Worm (Caenorhabditis elegans) whole organism, L4 larva: ENCODE measurements around the gene npr-26.

Source experiments
- F44E2.7 ChIP-seq: fragments of 200-800 bp; sonication (Bioruptor generic); IDR thresholded peaks from 2 replicates; pipeline ENCODE4 v2.1.2; 2022; ENCODE audit warnings: missing genetic modification characterization, missing compliant biosample characterization
- T20F7.1 ChIP-seq: fragments of 200-800 bp; sonication (Bioruptor generic); optimal IDR thresholded peaks from 2 replicates; lab custom pipeline; 2018; ENCODE audit warnings: mild to moderate bottlenecking, missing genetic modification characterization, missing compliant biosample characterization
- aha-1 ChIP-seq: fragments of 150-350 bp; peaks from one replicate; lab custom pipeline; 2014; ENCODE audit warnings: missing biosample characterization, missing genetic modification characterization
- ceh-32 ChIP-seq: sonication (generic microtip); optimal IDR thresholded peaks from 2 replicates; lab custom pipeline; 2016; ENCODE audit warnings: mild to moderate bottlenecking, missing genetic modification characterization, missing compliant biosample characterization; ENCODE audit not compliant: poor library complexity
- ceh-82 ChIP-seq: sonication (generic microtip); optimal IDR thresholded peaks from 2 replicates; lab custom pipeline; 2017; ENCODE audit warnings: missing biosample characterization, missing genetic modification characterization
- dmd-9 ChIP-seq: fragments of 200-800 bp; sonication (Bioruptor generic); IDR thresholded peaks from 2 replicates; pipeline ENCODE4 v1.3.6; 2022; ENCODE audit warnings: missing genetic modification reagents, missing genetic modification characterization, missing compliant biosample characterization
- dve-1 ChIP-seq: sonication (generic microtip); optimal IDR thresholded peaks from 2 replicates; lab custom pipeline; 2017; ENCODE audit warnings: antibody characterized with exemption, mild to moderate bottlenecking, missing genetic modification characterization, missing compliant biosample characterization; ENCODE audit not compliant: insufficient read depth
- hmg-1.1 ChIP-seq: fragments of 200-800 bp; sonication (Bioruptor generic); IDR thresholded peaks from 2 replicates; pipeline ENCODE4 v1.3.6; 2022; ENCODE audit warnings: missing genetic modification reagents, missing genetic modification characterization, missing compliant biosample characterization
- mep-1 ChIP-seq: fragments of 150-350 bp; sonication (generic microtip); optimal IDR thresholded peaks from 3 replicates; lab custom pipeline; 2014; ENCODE audit warnings: missing biosample characterization, missing genetic modification characterization
- nhr-28 ChIP-seq: fragments of 150-350 bp; optimal IDR thresholded peaks from 2 replicates; lab custom pipeline; 2014; ENCODE audit warnings: missing biosample characterization, missing genetic modification characterization
- saeg-2 ChIP-seq: fragments of 200-800 bp; sonication (Bioruptor generic); IDR thresholded peaks from 2 replicates; pipeline ENCODE4 v1.3.6; 2022; ENCODE audit warnings: missing genetic modification reagents, missing genetic modification characterization, missing compliant biosample characterization
- snpc-1.2 ChIP-seq: fragments of 200-800 bp; sonication (Bioruptor generic); IDR thresholded peaks from 2 replicates; pipeline ENCODE4 v1.3.6; 2022; ENCODE audit warnings: missing genetic modification reagents, missing genetic modification characterization, missing compliant biosample characterization
- snpc-4 ChIP-seq: fragments of 150-350 bp; optimal IDR thresholded peaks from 2 replicates; lab custom pipeline; 2014; ENCODE audit warnings: missing biosample characterization, missing genetic modification characterization
- spr-3 ChIP-seq: fragments of 200-800 bp; sonication (Bioruptor generic); optimal IDR thresholded peaks from 2 replicates; lab custom pipeline; 2018; ENCODE audit warnings: mild to moderate bottlenecking, missing genetic modification characterization, missing compliant biosample characterization
- unc-130 ChIP-seq: sonication (generic microtip); optimal IDR thresholded peaks from 2 replicates; lab custom pipeline; 2016; ENCODE audit warnings: missing genetic modification reagents, missing genetic modification characterization, missing compliant biosample characterization
- unc-62 ChIP-seq, 3 experiments: fragments of 150-350 bp in 1 of 3; sonication (generic microtip); optimal IDR thresholded peaks in 2 of 3; peaks in 1 of 3; 1 replicate in 1 of 3; 2 replicates in 2 of 3; lab custom pipeline; 2014 to 2017; ENCODE audit warnings: missing biosample characterization in 3 of 3, missing genetic modification characterization in 3 of 3, missing genetic modification reagents in 3 of 3, missing genotype in 1 of 3
- zfp-2 ChIP-seq: sonication (generic microtip); optimal IDR thresholded peaks from 2 replicates; lab custom pipeline; 2016; ENCODE audit warnings: mild to moderate bottlenecking, missing genetic modification characterization, missing compliant biosample characterization

npr-26 gene

DNA sequence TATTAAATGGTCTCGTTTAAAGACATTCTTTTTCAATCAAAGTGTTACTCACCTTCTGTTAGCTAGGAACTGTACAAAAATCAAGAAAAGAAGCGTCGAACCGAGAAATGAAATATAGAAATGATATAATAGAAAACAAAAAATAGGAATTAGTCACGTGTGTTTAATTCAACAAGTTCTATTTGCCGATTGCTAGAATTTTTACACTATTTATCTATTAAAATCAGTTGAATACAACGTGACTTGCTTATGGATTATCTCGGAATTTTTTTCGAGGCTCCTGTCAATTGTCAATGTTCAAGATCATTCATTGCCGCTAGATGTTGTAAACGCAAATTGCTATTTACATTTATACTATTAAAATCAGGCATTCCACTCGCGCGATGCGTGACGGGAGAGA lies 50.3 kb downstream of the npr-26 start, which contains the start of gene zipt-17:
TSS of gene zipt-17 (minus strand) at position 101 of the 400 bp plus-strand sequence.
- TF ChIP-seq snpc-4 (tag; lab: Kevin White, UChicago) (no peak), spr-3 (GFP tag; lab: Kevin White, UChicago) (no peak), F44E2.7 (no peak), zfp-2 (no peak), hmg-1.1 (GFP tag; lab: Robert Waterston, UW) (no peak), T20F7.1 (GFP tag; lab: Kevin White, UChicago) (no peak), aha-1 (no peak), unc-130 (GFP tag; lab: Kevin White, UChicago) (no peak), dmd-9 (GFP tag; lab: Robert Waterston, UW) (no peak), nhr-28 (tag; lab: Kevin White, UChicago) (no peak), snpc-1.2 (GFP tag; lab: Robert Waterston, UW) (no peak), ceh-82 (no peak), saeg-2 (GFP tag; lab: Robert Waterston, UW) (no peak), mep-1 (tag; lab: Kevin White, UChicago) (no peak), dve-1 (no peak)
- TF ChIP-seq, all 104 proteins: peak for 0

DNA sequence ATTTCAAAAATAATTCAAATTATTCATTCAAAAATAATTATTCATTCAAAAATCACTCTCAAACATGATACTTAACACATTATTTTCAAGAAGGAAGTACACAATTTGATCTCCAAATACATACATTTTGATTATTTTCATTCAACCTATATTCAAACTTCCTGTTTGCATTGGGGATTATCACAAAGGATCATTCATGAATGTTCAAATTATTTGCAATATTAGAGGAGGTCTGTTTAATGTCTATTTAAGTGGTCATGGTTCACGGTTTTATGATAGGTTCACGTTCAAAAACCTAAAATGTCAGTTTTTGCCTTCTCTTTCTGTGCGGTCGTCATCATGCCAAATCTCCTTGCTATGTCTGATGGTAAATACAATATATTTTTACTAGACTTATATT lies 56.5 kb downstream of the npr-26 start, which contains the start of gene clec-202:
TSS of gene clec-202 (plus strand) at position 301 of the 400 bp plus-strand sequence.
- TF ChIP-seq unc-62 (GFP tag; optimal IDR thresholded peaks at IDR 0.05 in 1 of 2; lab: Kevin White, UChicago) (peak in 1 of 2 experiments; percentile 37), unc-62 (tag; optimal IDR thresholded peaks at IDR 0.05; lab: Kevin White, UChicago) (no peak), ceh-32 (tag; lab: Kevin White, UChicago) (no peak)
